Fruit fly (Drosophila melanogaster) Kc167 (cell line): ENCODE data around the gene CG7044.

Source experiments
- Myc ChIP-seq: fragments of >200 bp; optimal IDR thresholded peaks from 2 replicates; lab custom pipeline; 2017; ENCODE audit warnings: missing external identifiers
- h ChIP-seq: fragments of >200 bp; optimal IDR thresholded peaks from 3 replicates; lab custom pipeline; 2018; ENCODE audit warnings: missing external identifiers
- insv ChIP-seq: fragments of >200 bp; optimal IDR thresholded peaks from 3 replicates; lab custom pipeline; 2018; ENCODE audit warnings: missing external identifiers
- psq ChIP-seq: fragments of >200 bp; optimal IDR thresholded peaks from 2 replicates; lab custom pipeline; 2017; ENCODE audit warnings: missing external identifiers

- TF ChIP-seq insv = no peak
- no peak for TF ChIP-seq h (lab: Kevin White, UChicago)
- TF ChIP-seq Myc (lab: Kevin White, UChicago) = no peak
- no peak for TF ChIP-seq psq (lab: Kevin White, UChicago)
These were observed 16.5 kb downstream of the CG7044 start for dm6 chr3R:21084979-21085378.
